Fruit fly (Drosophila melanogaster) whole organism, embryonic: ENCODE data around the gene Paics.
A peak's percentile ranks its signal among the peaks of the same experiment; 100 is the strongest.

Experiments used
- Atf-2 ChIP-seq: fragments of 200-800 bp; sonication (Bioruptor generic); optimal IDR thresholded peaks from 2 replicates; lab custom pipeline; 2016; ENCODE audit warnings: missing biosample characterization, missing genetic modification characterization
- B-H1 ChIP-seq: fragments of 200-800 bp; sonication (Bioruptor generic); IDR thresholded peaks from 3 replicates; pipeline ENCODE4 v1.3.6; 2022; ENCODE audit warnings: missing biosample characterization, missing genetic modification characterization
- Bteb2 ChIP-seq: fragments of 200-800 bp; sonication (Bioruptor generic); optimal IDR thresholded peaks from 2 replicates; lab custom pipeline; 2016; ENCODE audit warnings: missing biosample characterization, missing genetic modification characterization
- CG10147 ChIP-seq: fragments of 200-800 bp; sonication (Bioruptor generic); optimal IDR thresholded peaks from 2 replicates; lab custom pipeline; 2019; ENCODE audit warnings: missing biosample characterization, mild to moderate bottlenecking, missing genetic modification characterization, moderate library complexity
- CG10209 ChIP-seq: fragments of 200-800 bp; sonication (Bioruptor generic); optimal IDR thresholded peaks from 3 replicates; lab custom pipeline; 2017; ENCODE audit warnings: missing biosample characterization, mild to moderate bottlenecking, missing genetic modification characterization, missing genetic modification reagents
- CG10979 ChIP-seq: fragments of 200-800 bp; sonication (Bioruptor generic); optimal IDR thresholded peaks from 2 replicates; lab custom pipeline; 2018; ENCODE audit warnings: missing biosample characterization, mild to moderate bottlenecking, missing genetic modification characterization, moderate library complexity
- CG11723 ChIP-seq: fragments of 200-800 bp; sonication (Bioruptor generic); optimal IDR thresholded peaks from 2 replicates; lab custom pipeline; 2017; ENCODE audit warnings: missing biosample characterization, mild to moderate bottlenecking, missing genetic modification characterization
- CG12299 ChIP-seq: fragments of 200-800 bp; sonication (Bioruptor generic); optimal IDR thresholded peaks from 2 replicates; lab custom pipeline; 2018; ENCODE audit warnings: missing biosample characterization, mild to moderate bottlenecking, missing genetic modification characterization
- CG13123 ChIP-seq: fragments of 200-800 bp; sonication (Bioruptor generic); optimal IDR thresholded peaks from 2 replicates; lab custom pipeline; 2016; ENCODE audit warnings: missing biosample characterization, missing genetic modification characterization
- CG13287 ChIP-seq: fragments of 200-800 bp; sonication (Bioruptor generic); IDR thresholded peaks from 2 replicates; pipeline ENCODE4 v1.3.6; 2022; ENCODE audit warnings: missing biosample characterization, missing genetic modification characterization; ENCODE audit not compliant: partially characterized antibody
- CG13296 ChIP-seq: fragments of 200-800 bp; sonication (Bioruptor generic); optimal IDR thresholded peaks from 3 replicates; lab custom pipeline; 2018; ENCODE audit warnings: missing biosample characterization, mild to moderate bottlenecking, missing genetic modification characterization
- CG13624 ChIP-seq: fragments of 200-800 bp; sonication (Bioruptor generic); optimal IDR thresholded peaks from 2 replicates; lab custom pipeline; 2016; ENCODE audit warnings: missing biosample characterization, missing genetic modification characterization
- CG1647 ChIP-seq: fragments of 200-800 bp; sonication (Bioruptor generic); optimal IDR thresholded peaks from 3 replicates; lab custom pipeline; 2016; ENCODE audit warnings: missing biosample characterization, missing genetic modification characterization
- CG17802 ChIP-seq: fragments of 200-800 bp; sonication (Bioruptor generic); optimal IDR thresholded peaks from 2 replicates; lab custom pipeline; 2018; ENCODE audit warnings: missing biosample characterization, mild to moderate bottlenecking, missing genetic modification characterization, moderate library complexity
- CG17829 ChIP-seq: fragments of 200-800 bp; optimal IDR thresholded peaks from 2 replicates; lab custom pipeline; 2019; ENCODE audit warnings: missing biosample characterization, mild to moderate bottlenecking, missing genetic modification characterization, moderate library complexity
- CG32532 ChIP-seq: fragments of 200-800 bp; sonication (Bioruptor generic); IDR thresholded peaks from 2 replicates; pipeline ENCODE4 v1.3.6; 2022; ENCODE audit warnings: missing biosample characterization, missing genetic modification characterization
- CG3407 ChIP-seq: fragments of 200-800 bp; sonication (Bioruptor generic); optimal IDR thresholded peaks from 2 replicates; lab custom pipeline; 2018; ENCODE audit warnings: missing biosample characterization, mild to moderate bottlenecking, missing genetic modification characterization
- CG34224 ChIP-seq: fragments of 200-800 bp; sonication (Bioruptor generic); IDR thresholded peaks from 3 replicates; pipeline ENCODE4 v1.3.6; 2022; ENCODE audit warnings: missing biosample characterization, missing genetic modification characterization; ENCODE audit not compliant: partially characterized antibody
- CG6813 ChIP-seq: fragments of 200-800 bp; sonication (Bioruptor generic); optimal IDR thresholded peaks from 2 replicates; lab custom pipeline; 2017; ENCODE audit warnings: missing biosample characterization, missing genetic modification characterization, mild to moderate bottlenecking, moderate library complexity, missing genetic modification reagents
- CG7271 ChIP-seq: fragments of 200-800 bp; sonication (Bioruptor generic); optimal IDR thresholded peaks from 2 replicates; lab custom pipeline; 2018; ENCODE audit warnings: missing biosample characterization, mild to moderate bottlenecking, missing genetic modification characterization, moderate library complexity
- CG7372 ChIP-seq: fragments of 200-800 bp; sonication (Bioruptor generic); IDR thresholded peaks from 2 replicates; pipeline ENCODE4 v1.3.6; 2022; ENCODE audit warnings: missing biosample characterization, missing genetic modification characterization
- CG7786 ChIP-seq: fragments of 200-800 bp; sonication (Bioruptor generic); optimal IDR thresholded peaks from 2 replicates; lab custom pipeline; 2016; ENCODE audit warnings: missing biosample characterization, missing genetic modification characterization
- CG8359 ChIP-seq: fragments of 200-800 bp; sonication (Bioruptor generic); optimal IDR thresholded peaks from 2 replicates; lab custom pipeline; 2017; ENCODE audit warnings: missing biosample characterization, mild to moderate bottlenecking, missing genetic modification characterization, borderline replicate concordance
- Camta ChIP-seq: fragments of 200-800 bp; sonication (Bioruptor generic); optimal IDR thresholded peaks from 2 replicates; lab custom pipeline; 2016; ENCODE audit warnings: missing biosample characterization, missing genetic modification characterization
- E2f2 ChIP-seq: fragments of 200-800 bp; sonication (Bioruptor generic); IDR thresholded peaks from 2 replicates; pipeline ENCODE4 v1.3.6; 2022; ENCODE audit warnings: missing biosample characterization, missing genetic modification characterization
- Fer3 ChIP-seq: fragments of 200-800 bp; sonication (Bioruptor generic); optimal IDR thresholded peaks from 2 replicates; lab custom pipeline; 2018; ENCODE audit warnings: missing biosample characterization, mild to moderate bottlenecking, missing genetic modification characterization, moderate library complexity
- HLH54F ChIP-seq: fragments of 200-800 bp; sonication (Bioruptor generic); optimal IDR thresholded peaks from 3 replicates; lab custom pipeline; 2016; ENCODE audit warnings: missing biosample characterization, missing genetic modification characterization
- HLHmδ ChIP-seq: fragments of 200-800 bp; sonication (Bioruptor generic); optimal IDR thresholded peaks from 2 replicates; lab custom pipeline; 2018; ENCODE audit warnings: missing biosample characterization, mild to moderate bottlenecking, missing genetic modification characterization, moderate library complexity
- Hr51 ChIP-seq, 2 experiments: fragments of 200-800 bp; sonication (Bioruptor generic); optimal IDR thresholded peaks; 2 replicates in 1 of 2; 3 replicates in 1 of 2; lab custom pipeline; 2016 to 2018; ENCODE audit warnings: missing biosample characterization in 2 of 2, missing genetic modification characterization in 2 of 2, mild to moderate bottlenecking in 1 of 2, moderate library complexity in 1 of 2
- Hsf ChIP-seq: fragments of 200-800 bp; sonication (Bioruptor generic); optimal IDR thresholded peaks from 3 replicates; lab custom pipeline; 2016; ENCODE audit warnings: missing biosample characterization, missing genetic modification characterization
- MTF-1 ChIP-seq: fragments of 200-800 bp; sonication (Bioruptor generic); optimal IDR thresholded peaks from 2 replicates; lab custom pipeline; 2018; ENCODE audit warnings: missing biosample characterization, mild to moderate bottlenecking, missing genetic modification characterization, borderline replicate concordance
- Med ChIP-seq: fragments of 200-800 bp; sonication (Bioruptor generic); peaks from one replicate; lab custom pipeline; 2016; ENCODE audit warnings: missing biosample characterization, missing genetic modification characterization, mild to moderate bottlenecking, inconsistent platforms, moderate library complexity
- cato ChIP-seq: fragments of 200-800 bp; sonication (Bioruptor generic); optimal IDR thresholded peaks from 2 replicates; lab custom pipeline; 2016; ENCODE audit warnings: missing biosample characterization, missing genetic modification characterization, borderline replicate concordance
- dati ChIP-seq: fragments of 200-800 bp; sonication (Bioruptor generic); IDR thresholded peaks from 2 replicates; pipeline ENCODE4 v1.3.6; 2022; ENCODE audit warnings: missing biosample characterization, missing genetic modification characterization
- ftz-f1 ChIP-seq: fragments of 200-800 bp; sonication (Bioruptor generic); optimal IDR thresholded peaks from 2 replicates; lab custom pipeline; 2016; ENCODE audit warnings: missing biosample characterization, missing genetic modification characterization
- gcm ChIP-seq: fragments of 200-800 bp; sonication (Bioruptor generic); optimal IDR thresholded peaks from 2 replicates; lab custom pipeline; 2019; ENCODE audit warnings: missing biosample characterization, mild to moderate bottlenecking, missing genetic modification characterization, moderate library complexity
- kay ChIP-seq: fragments of 200-800 bp; sonication (Bioruptor generic); optimal IDR thresholded peaks from 2 replicates; lab custom pipeline; 2016; ENCODE audit warnings: missing biosample characterization, missing genetic modification characterization
- lilli ChIP-seq: fragments of 200-800 bp; sonication (Bioruptor generic); optimal IDR thresholded peaks from 3 replicates; lab custom pipeline; 2016; ENCODE audit warnings: missing biosample characterization, missing genetic modification characterization
- mirr ChIP-seq: fragments of 200-800 bp; sonication (Bioruptor generic); optimal IDR thresholded peaks from 3 replicates; lab custom pipeline; 2018; ENCODE audit warnings: missing biosample characterization, mild to moderate bottlenecking, missing genetic modification characterization
- p53 ChIP-seq: fragments of 200-800 bp; sonication (Bioruptor generic); optimal IDR thresholded peaks from 2 replicates; lab custom pipeline; 2016; ENCODE audit warnings: missing biosample characterization, missing genetic modification characterization
- phol ChIP-seq: fragments of 200-800 bp; sonication (Bioruptor generic); optimal IDR thresholded peaks from 3 replicates; lab custom pipeline; 2018; ENCODE audit warnings: missing biosample characterization, mild to moderate bottlenecking, missing genetic modification characterization, moderate library complexity
- seq ChIP-seq: fragments of 200-800 bp; sonication (Bioruptor generic); IDR thresholded peaks from 2 replicates; pipeline ENCODE4 v1.3.6; 2022; ENCODE audit warnings: missing biosample characterization, missing genetic modification characterization
- tin ChIP-seq: fragments of 200-800 bp; sonication (Bioruptor generic); optimal IDR thresholded peaks from 3 replicates; lab custom pipeline; 2016; ENCODE audit warnings: missing biosample characterization, missing genetic modification characterization
- trh ChIP-seq: fragments of 200-800 bp; sonication (Bioruptor generic); optimal IDR thresholded peaks from 2 replicates; lab custom pipeline; 2016; ENCODE audit warnings: missing biosample characterization, missing genetic modification characterization
- twi ChIP-seq: fragments of 200-800 bp; optimal IDR thresholded peaks from 2 replicates; lab custom pipeline; 2019; ENCODE audit warnings: missing biosample characterization, mild to moderate bottlenecking, missing genetic modification characterization, moderate library complexity
- unpg ChIP-seq: fragments of 200-800 bp; sonication (Bioruptor generic); optimal IDR thresholded peaks from 3 replicates; lab custom pipeline; 2018; ENCODE audit warnings: missing biosample characterization, mild to moderate bottlenecking, missing genetic modification characterization, moderate library complexity
- usp ChIP-seq: fragments of >200 bp; optimal IDR thresholded peaks from 2 replicates; lab custom pipeline; 2017; ENCODE audit warnings: missing biosample characterization, missing genetic modification characterization
- wek ChIP-seq: fragments of 200-800 bp; sonication (Bioruptor generic); optimal IDR thresholded peaks from 3 replicates; lab custom pipeline; 2018; ENCODE audit warnings: missing biosample characterization, mild to moderate bottlenecking, missing genetic modification characterization, moderate library complexity
- wor ChIP-seq: fragments of 200-800 bp; sonication (Bioruptor generic); IDR thresholded peaks from 2 replicates; pipeline ENCODE4 v1.3.6; 2022; ENCODE audit warnings: missing biosample characterization, missing genetic modification characterization
- z ChIP-seq: fragments of 200-800 bp; sonication (Bioruptor generic); IDR thresholded peaks from 3 replicates; pipeline ENCODE4 v1.3.6; 2022; ENCODE audit warnings: missing biosample characterization, missing genetic modification characterization

Gene Paics

DNA sequence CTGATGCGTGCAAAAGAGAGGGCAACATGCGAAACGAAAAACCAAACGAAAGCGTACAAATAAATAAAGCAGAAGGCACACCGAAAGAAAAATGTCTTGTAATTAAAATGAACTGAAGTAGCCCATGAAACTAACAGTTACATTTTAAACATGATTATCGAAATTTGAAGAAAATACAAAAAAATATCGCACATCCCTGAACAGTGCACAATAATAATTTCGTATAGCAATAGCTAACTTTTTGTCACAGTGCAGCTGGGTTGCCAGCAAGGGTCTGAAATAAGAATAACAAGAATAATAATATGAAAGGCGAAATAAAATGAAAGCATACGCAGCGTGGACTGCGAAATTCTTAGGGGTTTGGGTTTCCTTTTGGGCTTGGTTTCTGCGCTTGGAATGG lies 8.2 kb downstream of the Paics start (continued):
- TF ChIP-seq CG10209 (peak; percentile 99), CG12299 (tag; lab: Kevin White, UChicago) (peak; percentile 97), CG34224 (GFP tag; lab: Robert Waterston, UW) (no peak), tin (GFP tag; lab: Kevin White, UChicago) (peak; percentile 99), kay (GFP tag; lab: Kevin White, UChicago) (peak; percentile 93), HLH54F (GFP tag; lab: Kevin White, UChicago) (peak; percentile 99), CG10979 (tag; lab: Kevin White, UChicago) (peak; percentile 99), CG7372 (GFP tag; lab: Robert Waterston, UW) (peak; percentile 99), Hr51 (GFP tag; optimal IDR thresholded peaks at IDR 0.05; lab: Kevin White, UChicago) (peak; percentile 99), gcm (GFP tag; lab: Kevin White, UChicago) (peak; percentile 98), usp (no peak), CG3407 (GFP tag; lab: Kevin White, UChicago) (peak; percentile 97), CG13296 (GFP tag; lab: Kevin White, UChicago) (peak; percentile 98), HLHmδ (GFP tag; lab: Kevin White, UChicago) (no peak), z (GFP tag; lab: Robert Waterston, UW) (peak; percentile 86), CG32532 (GFP tag; lab: Robert Waterston, UW) (peak; percentile 100), B-H1 (peak; percentile 99), Fer3 (peak; percentile 99), seq (GFP tag; lab: Robert Waterston, UW) (peak; percentile 97), p53 (peak; percentile 92), twi (tag; lab: Kevin White, UChicago) (peak; percentile 95), CG7271 (tag; lab: Kevin White, UChicago) (peak; percentile 92), CG13287 (GFP tag; lab: Robert Waterston, UW) (no peak), Med (GFP tag; lab: Kevin White, UChicago) (peak; percentile 100), trh (GFP tag; lab: Kevin White, UChicago) (peak; percentile 99), CG8359 (GFP tag; lab: Kevin White, UChicago) (peak; percentile 86), mirr (peak; percentile 83), wor (GFP tag; lab: Robert Waterston, UW) (peak; percentile 97), Hsf (peak; percentile 100), CG6813 (GFP tag; lab: Kevin White, UChicago) (peak; percentile 99), Camta (GFP tag; lab: Kevin White, UChicago) (peak; percentile 99), unpg (GFP tag; lab: Kevin White, UChicago) (peak; percentile 99), CG13624 (peak; percentile 99), Bteb2 (peak; percentile 99), lilli (GFP tag; lab: Kevin White, UChicago) (peak; percentile 98), wek (GFP tag; lab: Kevin White, UChicago) (peak; percentile 92), ftz-f1 (GFP tag; lab: Kevin White, UChicago) (peak; percentile 89), CG10147 (GFP tag; lab: Kevin White, UChicago) (peak; percentile 99), CG17829 (peak; percentile 99), E2f2 (GFP tag; lab: Robert Waterston, UW) (peak; percentile 71), dati (GFP tag; lab: Robert Waterston, UW) (peak; percentile 98), CG1647 (peak; percentile 99), CG17802 (peak; percentile 93), CG11723 (GFP tag; lab: Kevin White, UChicago) (peak; percentile 99), CG7786 (GFP tag; lab: Kevin White, UChicago) (peak; percentile 100), MTF-1 (GFP tag; lab: Kevin White, UChicago) (peak; percentile 96), cato (peak; percentile 99), phol (tag; lab: Kevin White, UChicago) (peak; percentile 99), CG13123 (GFP tag; lab: Kevin White, UChicago) (peak; percentile 99), Atf-2 (GFP tag; lab: Kevin White, UChicago) (peak; percentile 99)
